Fruit fly (Drosophila melanogaster) whole organism, pupa: ENCODE results near the gene Coq7.

Source experiments
- CG13204 ChIP-seq: fragments of 200-800 bp; sonication (Bioruptor generic); optimal IDR thresholded peaks from 2 replicates; lab custom pipeline; 2018; ENCODE audit warnings: missing biosample characterization, mild to moderate bottlenecking, missing genetic modification characterization, moderate library complexity
- CG14655 ChIP-seq: fragments of 200-800 bp; sonication (Bioruptor generic); optimal IDR thresholded peaks from 3 replicates; lab custom pipeline; 2017; ENCODE audit warnings: mild to moderate bottlenecking, missing biosample characterization, missing genetic modification reagents, missing genetic modification characterization
- CG17806 ChIP-seq: fragments of 200-800 bp; sonication (Bioruptor generic); optimal IDR thresholded peaks from 2 replicates; lab custom pipeline; 2018; ENCODE audit warnings: missing biosample characterization, mild to moderate bottlenecking, missing genetic modification characterization, moderate library complexity
- CG32121 ChIP-seq: fragments of 200-800 bp; sonication (Bioruptor generic); IDR thresholded peaks from 2 replicates; pipeline ENCODE4 v1.3.6; 2022; ENCODE audit warnings: missing biosample characterization, missing genetic modification characterization
- D1 ChIP-seq: fragments of 200-800 bp; sonication (Bioruptor generic); optimal IDR thresholded peaks from 2 replicates; lab custom pipeline; 2018; ENCODE audit warnings: missing biosample characterization, mild to moderate bottlenecking, missing genetic modification characterization, moderate library complexity
- EcR ChIP-seq: fragments of 200-800 bp; sonication (Bioruptor generic); optimal IDR thresholded peaks from 3 replicates; lab custom pipeline; 2019; ENCODE audit warnings: missing biosample characterization, missing genetic modification characterization, mild to moderate bottlenecking, moderate library complexity, missing genetic modification reagents
- Pif1B ChIP-seq: fragments of 200-800 bp; sonication (Bioruptor generic); optimal IDR thresholded peaks from 3 replicates; lab custom pipeline; 2016; ENCODE audit warnings: missing biosample characterization, missing genetic modification characterization

- TF ChIP-seq CG17806 = no peak
- TF ChIP-seq CG14655 (GFP tag; lab: Kevin White, UChicago) = no peak
- TF ChIP-seq EcR (GFP tag; lab: Kevin White, UChicago) = no peak
- no peak for TF ChIP-seq CG32121
- TF ChIP-seq D1 (tag; lab: Kevin White, UChicago) = no peak
- TF ChIP-seq Pif1B (GFP tag; lab: Kevin White, UChicago) = no peak
- no peak for TF ChIP-seq CG13204 (GFP tag; lab: Kevin White, UChicago)
These were observed 37.6 kb upstream of the Coq7 start for dm6 chrX:6733291-6734042.
